Worm (Caenorhabditis elegans) whole organism, L3 larva: ENCODE measurements around the gene cutl-29.

Experiments
- R02D3.7 ChIP-seq: fragments of 150-350 bp; optimal IDR thresholded peaks from 2 replicates; lab custom pipeline; 2014; ENCODE audit warnings: missing biosample characterization, missing genetic modification characterization
- ZK546.5 ChIP-seq: sonication (generic microtip); optimal IDR thresholded peaks from 2 replicates; lab custom pipeline; 2017; ENCODE audit warnings: missing biosample characterization, missing genetic modification characterization
- aly-2 ChIP-seq: fragments of 150-350 bp; optimal IDR thresholded peaks from 2 replicates; lab custom pipeline; 2014; ENCODE audit warnings: missing biosample characterization, missing genetic modification characterization
- ama-1 ChIP-seq: fragments of 150-350 bp; optimal IDR thresholded peaks from 2 replicates; lab custom pipeline; 2018
- ceh-16 ChIP-seq: sonication (generic microtip); optimal IDR thresholded peaks from 2 replicates; lab custom pipeline; 2017; ENCODE audit warnings: missing biosample characterization, missing genetic modification characterization
- ceh-28 ChIP-seq: fragments of 150-350 bp; optimal IDR thresholded peaks from 2 replicates; lab custom pipeline; 2014; ENCODE audit warnings: missing biosample characterization, missing genetic modification reagents, missing genetic modification characterization
- ceh-82 ChIP-seq: fragments of 150-350 bp; optimal IDR thresholded peaks from 2 replicates; lab custom pipeline; 2014; ENCODE audit warnings: missing biosample characterization, missing genetic modification characterization
- ceh-9 ChIP-seq: sonication (generic microtip); optimal IDR thresholded peaks from 2 replicates; lab custom pipeline; 2018; ENCODE audit warnings: missing biosample characterization, missing genetic modification characterization
- daf-12 ChIP-seq: fragments of 150-350 bp; optimal IDR thresholded peaks from 2 replicates; lab custom pipeline; 2014; ENCODE audit warnings: missing biosample characterization, missing genetic modification reagents, missing genetic modification characterization
- egl-27 ChIP-seq: sonication (generic microtip); optimal IDR thresholded peaks from 4 replicates; lab custom pipeline; 2017; ENCODE audit warnings: missing biosample characterization, missing genetic modification reagents, missing genetic modification characterization
- egl-5 ChIP-seq: fragments of 150-350 bp; optimal IDR thresholded peaks from 2 replicates; lab custom pipeline; 2017; ENCODE audit warnings: missing biosample characterization, missing genetic modification reagents, missing genetic modification characterization, inconsistent platforms
- elt-1 ChIP-seq: fragments of 150-350 bp; optimal IDR thresholded peaks from 2 replicates; lab custom pipeline; 2014; ENCODE audit warnings: missing biosample characterization, missing genetic modification characterization
- elt-2 ChIP-seq: sonication (generic microtip); optimal IDR thresholded peaks from 2 replicates; lab custom pipeline; 2016; ENCODE audit warnings: missing genetic modification reagents, mild to moderate bottlenecking, missing genetic modification characterization, missing compliant biosample characterization
- elt-3 ChIP-seq, 3 experiments: fragments of 150-350 bp in 1 of 3; sonication (generic microtip) in 2 of 3; optimal IDR thresholded peaks; 2 replicates in 2 of 3; 4 replicates in 1 of 3; lab custom pipeline; 2014 to 2017; ENCODE audit warnings: missing biosample characterization in 3 of 3, missing genetic modification characterization in 3 of 3
- eor-1 ChIP-seq, 2 experiments: fragments of 150-350 bp; optimal IDR thresholded peaks; 2 replicates each; lab custom pipeline; 2014 to 2018; ENCODE audit warnings: missing biosample characterization in 2 of 2, missing genetic modification characterization in 2 of 2
- fkh-10 ChIP-seq: sonication (generic microtip); optimal IDR thresholded peaks from 2 replicates; lab custom pipeline; 2017; ENCODE audit warnings: missing biosample characterization, missing genetic modification reagents, missing genetic modification characterization
- hmg-11 ChIP-seq: sonication (generic microtip); optimal IDR thresholded peaks from 2 replicates; lab custom pipeline; 2016; ENCODE audit warnings: missing genetic modification characterization, missing compliant biosample characterization
- jun-1 ChIP-seq: fragments of 150-350 bp; optimal IDR thresholded peaks from 2 replicates; lab custom pipeline; 2014; ENCODE audit warnings: missing biosample characterization, missing genetic modification reagents, missing genetic modification characterization
- lin-15B ChIP-seq: fragments of 150-350 bp; optimal IDR thresholded peaks from 2 replicates; lab custom pipeline; 2014; ENCODE audit warnings: missing biosample characterization, missing genetic modification characterization
- mdl-1 ChIP-seq: fragments of 150-350 bp; optimal IDR thresholded peaks from 2 replicates; lab custom pipeline; 2014; ENCODE audit warnings: missing biosample characterization, missing genetic modification characterization
- mml-1 ChIP-seq: fragments of 150-350 bp; sonication (generic microtip); optimal IDR thresholded peaks from 3 replicates; lab custom pipeline; 2014; ENCODE audit warnings: missing biosample characterization, missing genetic modification characterization
- nfya-1 ChIP-seq: sonication (generic microtip); optimal IDR thresholded peaks from 2 replicates; lab custom pipeline; 2017; ENCODE audit warnings: missing genetic modification characterization, mild to moderate bottlenecking, missing compliant biosample characterization, antibody characterized with exemption, moderate library complexity; ENCODE audit not compliant: insufficient read depth
- nhr-12 ChIP-seq: fragments of 150-350 bp; optimal IDR thresholded peaks from 2 replicates; lab custom pipeline; 2014; ENCODE audit warnings: missing biosample characterization, missing genetic modification characterization
- nhr-25 ChIP-seq: sonication (generic microtip); optimal IDR thresholded peaks from 2 replicates; lab custom pipeline; 2017; ENCODE audit warnings: missing biosample characterization, missing genetic modification characterization
- nhr-28 ChIP-seq: fragments of 150-350 bp; optimal IDR thresholded peaks from 2 replicates; lab custom pipeline; 2014; ENCODE audit warnings: missing biosample characterization, missing genetic modification characterization
- nhr-43 ChIP-seq: sonication (generic microtip); optimal IDR thresholded peaks from 2 replicates; lab custom pipeline; 2016; ENCODE audit warnings: mild to moderate bottlenecking, missing genetic modification characterization, missing compliant biosample characterization; ENCODE audit not compliant: poor library complexity, severe bottlenecking
- nhr-67 ChIP-seq: fragments of 150-350 bp; optimal IDR thresholded peaks from 2 replicates; lab custom pipeline; 2014; ENCODE audit warnings: missing biosample characterization, missing genetic modification characterization
- nhr-76 ChIP-seq: fragments of 150-350 bp; sonication (generic microtip); optimal IDR thresholded peaks from 5 replicates; lab custom pipeline; 2014; ENCODE audit warnings: missing biosample characterization, missing genetic modification characterization
- nhr-77 ChIP-seq: fragments of 150-350 bp; optimal IDR thresholded peaks from 2 replicates; lab custom pipeline; 2014; ENCODE audit warnings: missing biosample characterization, missing genetic modification characterization
- pha-4 ChIP-seq: fragments of 150-350 bp; optimal IDR thresholded peaks from 2 replicates; lab custom pipeline; 2014; ENCODE audit warnings: missing biosample characterization, missing genetic modification reagents, missing genetic modification characterization
- pqm-1 ChIP-seq: fragments of 150-350 bp; optimal IDR thresholded peaks from 2 replicates; lab custom pipeline; 2017; ENCODE audit warnings: missing biosample characterization, missing genetic modification characterization, inconsistent platforms
- sea-2 ChIP-seq: fragments of 150-350 bp; sonication (generic microtip); optimal IDR thresholded peaks from 4 replicates; lab custom pipeline; 2014; ENCODE audit warnings: missing biosample characterization, missing genetic modification reagents, missing genetic modification characterization
- skn-1 ChIP-seq: fragments of 150-350 bp; optimal IDR thresholded peaks from 2 replicates; lab custom pipeline; 2014; ENCODE audit warnings: missing biosample characterization, missing genetic modification characterization
- tbx-2 ChIP-seq: sonication (generic microtip); optimal IDR thresholded peaks from 2 replicates; lab custom pipeline; 2016; ENCODE audit warnings: mild to moderate bottlenecking, missing genetic modification characterization, missing compliant biosample characterization
- unc-39 ChIP-seq: sonication (generic microtip); optimal IDR thresholded peaks from 4 replicates; lab custom pipeline; 2017; ENCODE audit warnings: missing biosample characterization, missing genetic modification characterization
- unc-62 ChIP-seq: fragments of 150-350 bp; sonication (generic microtip); optimal IDR thresholded peaks from 4 replicates; lab custom pipeline; 2014; ENCODE audit warnings: missing biosample characterization, missing genetic modification reagents, missing genetic modification characterization
- zag-1 ChIP-seq: fragments of 150-350 bp; optimal IDR thresholded peaks from 2 replicates; lab custom pipeline; 2014; ENCODE audit warnings: missing biosample characterization, missing genetic modification characterization
- ztf-11 ChIP-seq: fragments of 150-350 bp; optimal IDR thresholded peaks from 2 replicates; lab custom pipeline; 2014; ENCODE audit warnings: missing biosample characterization, missing genetic modification characterization
- ztf-4 ChIP-seq: fragments of 150-350 bp; optimal IDR thresholded peaks from 2 replicates; lab custom pipeline; 2014; ENCODE audit warnings: missing biosample characterization, missing genetic modification characterization

The cutl-29 gene

ce11 chrX:8302803-8303202 lies 32.0 kb upstream of the cutl-29 start:
- TF ChIP-seq nhr-25 (tag; lab: Kevin White, UChicago) (peak; percentile 54), eor-1 (tag; optimal IDR thresholded peaks at IDR 0.05; lab: Kevin White, UChicago) (no peak)
- TF ChIP-seq, all 47 proteins: peak for 1

ce11 chrX:8302299-8302698 lies 31.5 kb upstream of the cutl-29 start, which contains the start of gene inx-5:
TSS of gene inx-5 (minus strand) at chrX:8302399.
- TF ChIP-seq unc-62 (GFP tag; lab: Kevin White, UChicago) (no peak), ama-1 (lab: Kevin White, UChicago) (no peak), nhr-43 (tag; lab: Kevin White, UChicago) (no peak), nhr-67 (no peak), ceh-9 (no peak), ZK546.5 (tag; lab: Kevin White, UChicago) (no peak), ztf-4 (tag; lab: Kevin White, UChicago) (no peak), skn-1 (tag; lab: Kevin White, UChicago) (no peak), nhr-28 (tag; lab: Kevin White, UChicago) (no peak), nhr-25 (tag; lab: Kevin White, UChicago) (no peak), egl-5 (tag; lab: Kevin White, UChicago) (no peak)
- TF ChIP-seq, all 47 proteins: peak for 0

ce11 chrX:8299554-8299953 lies 28.7 kb upstream of the cutl-29 start, which contains the start of gene ced-13:
TSS of gene ced-13 (minus strand) at chrX:8299654.
- no peak for TF ChIP-seq nfya-1

- TF ChIP-seq ZK546.5 (tag; lab: Kevin White, UChicago) (no peak), nhr-43 (tag; lab: Kevin White, UChicago) (no peak)
- TF ChIP-seq, all 47 proteins: peak for 0
These were observed 26.5 kb upstream of the cutl-29 start for ce11 chrX:8297333-8297732.

- no peak for TF ChIP-seq mdl-1 (tag; lab: Kevin White, UChicago)
- TF ChIP-seq ZK546.5 (tag; lab: Kevin White, UChicago), result no peak
- TF ChIP-seq lin-15B (tag; lab: Kevin White, UChicago), result no peak
- TF ChIP-seq ztf-4 (tag; lab: Kevin White, UChicago), result no peak
- no peak for TF ChIP-seq nfya-1
- no peak for TF ChIP-seq nhr-43 (tag; lab: Kevin White, UChicago)
- no peak for TF ChIP-seq tbx-2 (tag; lab: Kevin White, UChicago)
- TF ChIP-seq ceh-16 (tag; lab: Kevin White, UChicago), result no peak
- TF ChIP-seq, all 47 proteins: peak for 0
These were observed 23.8 kb upstream of the cutl-29 start, which contains the start of gene R09F10.3 for ce11 chrX:8294586-8294985. TSS of gene R09F10.3 (plus strand) at chrX:8294625.

- TF ChIP-seq tbx-2 (tag; lab: Kevin White, UChicago), result no peak
- TF ChIP-seq daf-12 (tag; lab: Kevin White, UChicago), result no peak
- TF ChIP-seq hmg-11 (tag; lab: Kevin White, UChicago), result peak; percentile 70
- peak; percentile 53 for TF ChIP-seq elt-2
- no peak for TF ChIP-seq ztf-11 (tag; lab: Kevin White, UChicago)
- TF ChIP-seq elt-1 (tag; lab: Kevin White, UChicago), result no peak
- TF ChIP-seq unc-62 (GFP tag; lab: Kevin White, UChicago), result no peak
- no peak for TF ChIP-seq mml-1 (tag; lab: Kevin White, UChicago)
- TF ChIP-seq nfya-1, result peak; percentile 77
- peak; percentile 49 for TF ChIP-seq ceh-28 (tag; lab: Kevin White, UChicago)
- TF ChIP-seq R02D3.7 (tag; lab: Kevin White, UChicago), result peak; percentile 64
- no peak for TF ChIP-seq nhr-12 (tag; lab: Kevin White, UChicago)
- no peak for TF ChIP-seq mdl-1 (tag; lab: Kevin White, UChicago)
- no peak for TF ChIP-seq nhr-28 (tag; lab: Kevin White, UChicago)
- TF ChIP-seq fkh-10 (GFP tag; lab: Kevin White, UChicago), result no peak
- peak; percentile 91 for TF ChIP-seq pha-4 (tag; lab: Kevin White, UChicago)
- no peak for TF ChIP-seq sea-2 (GFP tag; lab: Kevin White, UChicago)
- no peak for TF ChIP-seq zag-1 (tag; lab: Kevin White, UChicago)
- TF ChIP-seq ztf-4 (tag; lab: Kevin White, UChicago), result no peak
- TF ChIP-seq aly-2 (tag; lab: Kevin White, UChicago), result no peak
- TF ChIP-seq unc-39 (tag; lab: Kevin White, UChicago), result no peak
- TF ChIP-seq jun-1, result no peak
- TF ChIP-seq ama-1 (lab: Kevin White, UChicago), result no peak
- peak; percentile 27 for TF ChIP-seq nhr-43 (tag; lab: Kevin White, UChicago)
- peak; percentile 88 for TF ChIP-seq lin-15B (tag; lab: Kevin White, UChicago)
- no peak for TF ChIP-seq eor-1 (tag; optimal IDR thresholded peaks at IDR 0.05; lab: Kevin White, UChicago)
- no peak for TF ChIP-seq skn-1 (tag; lab: Kevin White, UChicago)
- no peak for TF ChIP-seq nhr-77 (tag; lab: Kevin White, UChicago)
- TF ChIP-seq egl-27 (tag; lab: Kevin White, UChicago), result no peak
- peak; percentile 37 for TF ChIP-seq pqm-1 (tag; lab: Kevin White, UChicago)
- TF ChIP-seq ceh-82 (tag; lab: Kevin White, UChicago), result no peak
- TF ChIP-seq ZK546.5 (tag; lab: Kevin White, UChicago), result no peak
- no peak for TF ChIP-seq nhr-76 (tag; lab: Kevin White, UChicago)
- TF ChIP-seq elt-3 (tag; optimal IDR thresholded peaks at IDR 0.05; lab: Kevin White, UChicago), result no peak
These were observed 16.0 kb upstream of the cutl-29 start, which contains the start of gene sec-16A.2 for ce11 chrX:8286740-8287299. TSS of gene sec-16A.2 (plus strand) at chrX:8287249.
